Worm (Caenorhabditis elegans) whole organism, L3 larva: ENCODE data around the gene F47B8.4.

Experiments used
- egl-5 ChIP-seq: fragments of 150-350 bp; optimal IDR thresholded peaks from 2 replicates; lab custom pipeline; 2017; ENCODE audit warnings: missing biosample characterization, missing genetic modification reagents, missing genetic modification characterization, inconsistent platforms
- elt-3 ChIP-seq, 3 experiments: fragments of 150-350 bp in 1 of 3; sonication (generic microtip) in 2 of 3; optimal IDR thresholded peaks; 2 replicates in 2 of 3; 4 replicates in 1 of 3; lab custom pipeline; 2014 to 2017; ENCODE audit warnings: missing biosample characterization in 3 of 3, missing genetic modification characterization in 3 of 3
- mdl-1 ChIP-seq: fragments of 150-350 bp; optimal IDR thresholded peaks from 2 replicates; lab custom pipeline; 2014; ENCODE audit warnings: missing biosample characterization, missing genetic modification characterization

- TF ChIP-seq elt-3 (tag; optimal IDR thresholded peaks at IDR 0.05; lab: Kevin White, UChicago) (no peak), mdl-1 (tag; lab: Kevin White, UChicago) (no peak), egl-5 (tag; lab: Kevin White, UChicago) (no peak)
Observed at ce11 chrV:14320730-14321319, 3.6 kb downstream of the F47B8.4 start.
